Fruit fly (Drosophila melanogaster): ENCODE results near the gene CG14566.

DNA sequence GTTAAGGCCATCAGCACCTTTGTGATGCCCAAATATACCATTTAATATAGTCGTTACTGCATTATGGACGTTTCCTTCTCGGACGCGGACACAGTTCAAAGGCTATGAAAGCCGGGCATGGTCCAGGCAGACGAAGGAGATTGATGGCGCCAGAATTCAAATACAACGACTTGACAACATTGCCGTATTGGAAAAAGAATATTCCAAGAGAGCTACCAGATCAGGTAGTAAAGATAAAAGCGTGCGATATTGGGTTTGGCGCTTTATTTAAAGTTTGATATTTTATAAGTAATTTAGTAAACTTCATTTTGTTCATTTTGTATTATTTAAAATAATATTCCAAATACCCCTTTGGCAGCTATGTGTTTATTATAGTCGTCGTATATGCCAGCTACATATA lies 33.7 kb upstream of the CG14566 start:
- TF ChIP-seq Mio (GFP tag; optimal IDR thresholded peaks at IDR 0.05) (no peak), GATAd (GFP tag; optimal IDR thresholded peaks at IDR 0.05) (no peak), dmrt93B (GFP tag; optimal IDR thresholded peaks at IDR 0.05) (no peak), Dfd (GFP tag; optimal IDR thresholded peaks at IDR 0.05) (no peak), usp (GFP tag; optimal IDR thresholded peaks at IDR 0.05) (no peak), HLH106 (tag; optimal IDR thresholded peaks at IDR 0.05) (no peak), Sp1 (GFP tag; optimal IDR thresholded peaks at IDR 0.05) (no peak), h (GFP tag; optimal IDR thresholded peaks at IDR 0.05) (no peak), sv (GFP tag; optimal IDR thresholded peaks at IDR 0.05) (no peak), dl (GFP tag; optimal IDR thresholded peaks at IDR 0.05; ENCODE audit: insufficient read depth in 1 of 2, partially characterized antibody in 2 of 2) (no peak), br (GFP tag; optimal IDR thresholded peaks at IDR 0.05) (no peak), sage (GFP tag; optimal IDR thresholded peaks at IDR 0.05) (no peak), psq (GFP tag; optimal IDR thresholded peaks at IDR 0.05) (no peak), fru (GFP tag; optimal IDR thresholded peaks at IDR 0.05) (no peak)
